Fruit fly (Drosophila melanogaster): ENCODE results near the gene CG13138.

Gene CG13138

DNA sequence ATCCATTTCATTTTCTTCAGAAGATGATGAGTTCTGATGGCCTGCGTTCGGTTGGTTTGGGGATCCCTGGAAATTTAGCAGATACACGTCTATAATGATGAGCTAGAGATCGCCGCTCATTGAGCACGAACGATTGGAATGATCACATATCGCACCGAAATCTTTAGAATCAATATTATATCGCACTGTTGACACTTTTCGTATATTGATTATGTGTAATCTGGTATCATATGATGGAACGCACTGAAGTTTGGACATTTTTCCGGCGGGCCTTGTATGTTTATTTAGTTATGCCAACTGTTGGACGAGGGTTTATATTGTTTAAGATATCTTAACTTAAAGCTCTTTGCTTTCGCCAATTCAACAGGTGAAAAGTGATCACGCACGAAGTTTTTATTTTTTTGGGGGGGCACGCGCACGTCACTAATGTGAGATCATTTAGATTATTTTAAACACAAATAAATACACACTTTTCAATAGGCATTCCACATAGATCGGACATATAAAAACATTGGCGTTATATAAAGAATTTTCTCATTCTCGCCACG is 19.3 kb upstream of the CG13138 start:
- TF ChIP-seq Hr78 (GFP tag; optimal IDR thresholded peaks at IDR 0.05), result no peak
- peak; percentile 10 for TF ChIP-seq brk (GFP tag; optimal IDR thresholded peaks at IDR 0.05)
- TF ChIP-seq woc (GFP tag; optimal IDR thresholded peaks at IDR 0.05), result peak; percentile 10
- TF ChIP-seq CrebA (GFP tag; optimal IDR thresholded peaks at IDR 0.05; ENCODE audit: borderline replicate concordance), result no peak
- peak; percentile 11 for TF ChIP-seq h (GFP tag; optimal IDR thresholded peaks at IDR 0.05)
- no peak for TF ChIP-seq pan (optimal IDR thresholded peaks at IDR 0.05)
- no peak for TF ChIP-seq sv (GFP tag; optimal IDR thresholded peaks at IDR 0.05)
- no peak for TF ChIP-seq usp (GFP tag; optimal IDR thresholded peaks at IDR 0.05)
- TF ChIP-seq Rel (GFP tag; optimal IDR thresholded peaks at IDR 0.05), result no peak
- TF ChIP-seq Rel (tag; optimal IDR thresholded peaks at IDR 0.05), result peak; percentile 69

dm6 chr2L:10320174-10320775 is 18.5 kb upstream of the CG13138 start:
- TF ChIP-seq Myc (optimal IDR thresholded peaks at IDR 0.05), result no peak
- TF ChIP-seq sv (GFP tag; optimal IDR thresholded peaks at IDR 0.05), result no peak
- no peak for TF ChIP-seq tai (GFP tag; optimal IDR thresholded peaks at IDR 0.05)
- no peak for TF ChIP-seq jim (GFP tag; optimal IDR thresholded peaks at IDR 0.05)
- TF ChIP-seq Mio (GFP tag; optimal IDR thresholded peaks at IDR 0.05), result no peak
- no peak for TF ChIP-seq foxo (GFP tag; optimal IDR thresholded peaks at IDR 0.05)
- no peak for TF ChIP-seq dmrt93B (GFP tag; optimal IDR thresholded peaks at IDR 0.05)
- TF ChIP-seq pan (optimal IDR thresholded peaks at IDR 0.05), result no peak
- TF ChIP-seq lola (GFP tag; optimal IDR thresholded peaks at IDR 0.05), result no peak
- no peak for TF ChIP-seq Hr78 (GFP tag; optimal IDR thresholded peaks at IDR 0.05)
- TF ChIP-seq Hr83 (GFP tag; optimal IDR thresholded peaks at IDR 0.05; ENCODE audit: poor library complexity, severe bottlenecking), result no peak
- no peak for TF ChIP-seq h (GFP tag; optimal IDR thresholded peaks at IDR 0.05)
- no peak for TF ChIP-seq dl (GFP tag; optimal IDR thresholded peaks at IDR 0.05; ENCODE audit: insufficient read depth in 1 of 2, partially characterized antibody in 2 of 2)
- no peak for TF ChIP-seq CG32264 (GFP tag; optimal IDR thresholded peaks at IDR 0.05)

dm6 chr2L:10315888-10316287 is 14.1 kb upstream of the CG13138 start:
- TF ChIP-seq sage (GFP tag; optimal IDR thresholded peaks at IDR 0.05) (no peak), Abd-B (GFP tag; optimal IDR thresholded peaks at IDR 0.05) (no peak), Hr78 (GFP tag; optimal IDR thresholded peaks at IDR 0.05) (no peak), Mio (GFP tag; optimal IDR thresholded peaks at IDR 0.05) (no peak), HLH106 (tag; optimal IDR thresholded peaks at IDR 0.05) (no peak), CrebA (GFP tag; optimal IDR thresholded peaks at IDR 0.05; ENCODE audit: borderline replicate concordance) (no peak), tai (GFP tag; optimal IDR thresholded peaks at IDR 0.05) (no peak)

DNA sequence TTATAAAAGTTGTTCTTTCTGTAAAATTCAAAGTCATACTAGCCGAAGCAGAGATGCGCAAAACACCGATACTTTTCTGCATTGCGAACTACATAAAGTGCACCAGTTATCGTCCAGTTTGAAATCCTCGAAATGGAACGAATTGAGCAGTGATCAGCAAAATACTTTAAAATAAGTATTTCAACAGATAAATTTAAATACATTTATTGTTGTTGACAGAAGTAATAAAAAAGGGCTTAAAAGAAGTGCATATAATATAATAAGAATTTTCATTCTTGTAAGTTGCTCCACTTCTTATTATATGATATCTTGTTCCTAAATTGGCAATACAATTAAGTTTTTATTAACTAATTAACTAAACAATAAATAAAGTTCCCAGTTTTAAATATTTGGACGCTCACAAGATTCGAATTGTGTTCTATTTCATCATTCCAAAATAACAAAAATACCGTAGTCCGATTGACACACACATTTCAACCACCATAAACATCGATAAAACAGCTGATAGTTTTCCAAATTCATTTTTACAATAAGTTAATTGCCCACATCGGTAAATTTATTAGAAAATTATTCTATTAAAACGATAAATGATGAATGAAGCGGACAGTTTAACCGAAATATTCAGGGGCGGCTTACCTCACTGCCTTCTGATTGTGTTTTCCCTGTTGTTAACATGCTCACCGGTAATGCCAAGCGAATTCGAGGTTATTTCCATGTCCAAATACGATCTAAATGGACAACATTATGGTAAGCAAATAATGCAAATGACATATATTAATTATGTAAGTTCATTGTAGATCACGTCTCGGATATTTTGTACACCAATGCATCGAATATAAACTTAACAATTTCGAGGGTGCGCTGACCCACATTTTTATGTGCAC is 12.8 kb upstream of the CG13138 start, which contains the start of the genes Usp14 and CG4972:
Gene Usp14, minus strand, starts transcription at position 70 of the 884 bp plus-strand sequence.
Gene CG4972, plus strand, starts transcription at position 466 of the 884 bp plus-strand sequence.
- TF ChIP-seq pan (optimal IDR thresholded peaks at IDR 0.05) (no peak), Hnf4 (GFP tag; optimal IDR thresholded peaks at IDR 0.05) (no peak), brk (GFP tag; optimal IDR thresholded peaks at IDR 0.05) (no peak), woc (GFP tag; optimal IDR thresholded peaks at IDR 0.05) (peak; percentile 69), Dif (GFP tag; optimal IDR thresholded peaks at IDR 0.05; ENCODE audit: partially characterized antibody) (no peak), h (GFP tag; optimal IDR thresholded peaks at IDR 0.05) (no peak), Rel (GFP tag; optimal IDR thresholded peaks at IDR 0.05) (no peak), Rel (tag; optimal IDR thresholded peaks at IDR 0.05) (no peak), sv (GFP tag; optimal IDR thresholded peaks at IDR 0.05) (no peak), N (GFP tag; optimal IDR thresholded peaks at IDR 0.05) (no peak), Vsx2 (GFP tag; optimal IDR thresholded peaks at IDR 0.05; ENCODE audit: partially characterized antibody) (no peak), HLH106 (tag; optimal IDR thresholded peaks at IDR 0.05) (peak; percentile 8)

- TF ChIP-seq Abd-B (GFP tag; optimal IDR thresholded peaks at IDR 0.05), result no peak
- TF ChIP-seq sage (GFP tag; optimal IDR thresholded peaks at IDR 0.05), result peak; percentile 47
- TF ChIP-seq tai (GFP tag; optimal IDR thresholded peaks at IDR 0.05), result peak; percentile 1
- TF ChIP-seq psq (GFP tag; optimal IDR thresholded peaks at IDR 0.05), result no peak
- TF ChIP-seq h (GFP tag; optimal IDR thresholded peaks at IDR 0.05), result no peak
- peak; percentile 10 for TF ChIP-seq Myc (optimal IDR thresholded peaks at IDR 0.05)
Measured at dm6 chr2L:10311822-10312221, 10.0 kb upstream of the CG13138 start.

Data from whole organism, wandering third instar larva.